Worm (Caenorhabditis elegans): Measurements from ENCODE around the gene gst-38.

- TF ChIP-seq ztf-16 (tag; optimal IDR thresholded peaks at IDR 0.05) (no peak), ceh-22 (tag; optimal IDR thresholded peaks at IDR 0.05) (no peak), nfya-1 (tag; optimal IDR thresholded peaks at IDR 0.05) (no peak), fax-1 (tag; optimal IDR thresholded peaks at IDR 0.05) (no peak), odd-2 (tag; optimal IDR thresholded peaks at IDR 0.05) (no peak), mec-3 (tag; optimal IDR thresholded peaks at IDR 0.05; ENCODE audit: borderline replicate concordance) (no peak)
These were observed 24.6 kb downstream of the gst-38 start for ce11 chrV:15891279-15891678.
